Worm (Caenorhabditis elegans) whole organism, young adult: Measurements from ENCODE around the gene gpx-3.

Source experiments
- B0261.1 ChIP-seq: sonication (generic microtip); optimal IDR thresholded peaks from 2 replicates; lab custom pipeline; 2016; ENCODE audit warnings: mild to moderate bottlenecking, missing genetic modification characterization, moderate library complexity, missing compliant biosample characterization
- C17E4.6 ChIP-seq: fragments of 200-800 bp; sonication (Bioruptor generic); IDR thresholded peaks from 2 replicates; pipeline ENCODE4 v1.3.6; 2022; ENCODE audit warnings: missing genetic modification reagents, missing genetic modification characterization, missing compliant biosample characterization
- F55B11.4 ChIP-seq: sonication (generic microtip); optimal IDR thresholded peaks from 2 replicates; lab custom pipeline; 2016; ENCODE audit warnings: missing compliant biosample characterization, missing genetic modification characterization, borderline replicate concordance; ENCODE audit not compliant: insufficient read depth
- K11D2.4 ChIP-seq: fragments of 200-800 bp; sonication (Bioruptor generic); IDR thresholded peaks from 2 replicates; pipeline ENCODE4 v1.3.6; 2022; ENCODE audit warnings: missing genetic modification reagents, missing genetic modification characterization, missing compliant biosample characterization
- Y53F4B.3 ChIP-seq: fragments of 200-800 bp; sonication (Bioruptor generic); IDR thresholded peaks from 2 replicates; pipeline ENCODE4 v1.3.6; 2022; ENCODE audit warnings: missing genetic modification reagents, missing genetic modification characterization, missing compliant biosample characterization
- Y67H2A.10 ChIP-seq: fragments of 200-800 bp; sonication (Bioruptor generic); conservative IDR thresholded peaks from 2 replicates; pipeline ENCODE4 v1.3.6; 2022; ENCODE audit warnings: missing genetic modification reagents, missing genetic modification characterization, missing compliant biosample characterization
- Y79H2A.3 ChIP-seq: fragments of 200-800 bp; sonication (Bioruptor generic); conservative IDR thresholded peaks from 2 replicates; pipeline ENCODE4 v1.3.6; 2022; ENCODE audit warnings: missing genetic modification reagents, missing genetic modification characterization, missing compliant biosample characterization
- aptf-3 ChIP-seq: fragments of 200-800 bp; sonication (Bioruptor generic); IDR thresholded peaks from 2 replicates; pipeline ENCODE4 v1.3.6; 2022; ENCODE audit warnings: missing genetic modification characterization, missing compliant biosample characterization
- cebp-1 ChIP-seq, 2 experiments: fragments of 200-800 bp in 1 of 2; sonication (Bioruptor generic) in 1 of 2; sonication (generic microtip) in 1 of 2; IDR thresholded peaks in 1 of 2; optimal IDR thresholded peaks in 1 of 2; 2 replicates each; pipeline versions ENCODE4 v1.3.6 to Lab custom; 2017 to 2022; ENCODE audit warnings: missing compliant biosample characterization in 2 of 2, missing genetic modification characterization in 2 of 2, mild to moderate bottlenecking in 1 of 2, missing genetic modification reagents in 1 of 2, moderate library complexity in 1 of 2
- ceh-58 ChIP-seq: fragments of 200-800 bp; sonication (Bioruptor generic); IDR thresholded peaks from 2 replicates; pipeline ENCODE4 v1.3.6; 2022; ENCODE audit warnings: missing genetic modification characterization, missing compliant biosample characterization
- ceh-79 ChIP-seq: sonication (generic microtip); optimal IDR thresholded peaks from 2 replicates; lab custom pipeline; 2017; ENCODE audit warnings: mild to moderate bottlenecking, missing genetic modification characterization, missing compliant biosample characterization
- chd-7 ChIP-seq: sonication (generic microtip); optimal IDR thresholded peaks from 2 replicates; lab custom pipeline; 2016; ENCODE audit warnings: mild to moderate bottlenecking, missing genetic modification characterization, moderate library complexity, missing compliant biosample characterization
- dpff-1 ChIP-seq: sonication (generic microtip); optimal IDR thresholded peaks from 2 replicates; lab custom pipeline; 2017; ENCODE audit warnings: mild to moderate bottlenecking, missing genetic modification characterization, missing compliant biosample characterization
- ekl-4 ChIP-seq: fragments of 200-800 bp; sonication (Bioruptor generic); IDR thresholded peaks from 2 replicates; pipeline ENCODE4 v1.3.6; 2022; ENCODE audit warnings: missing genetic modification reagents, missing genetic modification characterization, missing compliant biosample characterization
- gei-17 ChIP-seq: fragments of 200-800 bp; sonication (Bioruptor generic); optimal IDR thresholded peaks from 2 replicates; lab custom pipeline; 2018; ENCODE audit warnings: mild to moderate bottlenecking, missing genetic modification characterization, missing compliant biosample characterization
- hlh-12 ChIP-seq: sonication (generic microtip); optimal IDR thresholded peaks from 2 replicates; lab custom pipeline; 2016; ENCODE audit warnings: missing genetic modification characterization, missing compliant biosample characterization
- hmg-1.2 ChIP-seq: fragments of 200-800 bp; sonication (Bioruptor generic); IDR thresholded peaks from 2 replicates; pipeline ENCODE4 v1.3.6; 2022; ENCODE audit warnings: missing genetic modification reagents, missing genetic modification characterization, missing compliant biosample characterization
- let-526 ChIP-seq: fragments of 200-800 bp; sonication (Bioruptor generic); IDR thresholded peaks from 2 replicates; pipeline ENCODE4 v1.3.6; 2022; ENCODE audit warnings: missing genetic modification reagents, missing genetic modification characterization, missing compliant biosample characterization
- lin-40 ChIP-seq: sonication (generic microtip); optimal IDR thresholded peaks from 2 replicates; lab custom pipeline; 2016; ENCODE audit warnings: missing genetic modification characterization, mild to moderate bottlenecking, missing compliant biosample characterization, missing genotype, missing genetic modification reagents
- lin-54 ChIP-seq: fragments of 200-800 bp; sonication (Bioruptor generic); optimal IDR thresholded peaks from 2 replicates; lab custom pipeline; 2018; ENCODE audit warnings: mild to moderate bottlenecking, missing genetic modification characterization, missing compliant biosample characterization
- lsy-27 ChIP-seq: sonication (generic microtip); optimal IDR thresholded peaks from 2 replicates; lab custom pipeline; 2017; ENCODE audit warnings: missing genetic modification characterization, mild to moderate bottlenecking, missing compliant biosample characterization, antibody characterized with exemption, missing genotype, borderline replicate concordance; ENCODE audit not compliant: insufficient read depth
- madf-10 ChIP-seq: sonication (generic microtip); optimal IDR thresholded peaks from 2 replicates; lab custom pipeline; 2016; ENCODE audit warnings: mild to moderate bottlenecking, missing genetic modification characterization, missing compliant biosample characterization
- madf-8 ChIP-seq: fragments of 200-800 bp; sonication (Bioruptor generic); conservative IDR thresholded peaks from 2 replicates; pipeline ENCODE4 v1.3.6; 2022; ENCODE audit warnings: missing genetic modification reagents, missing genetic modification characterization, missing compliant biosample characterization
- nhr-120 ChIP-seq: fragments of 200-800 bp; sonication (Bioruptor generic); IDR thresholded peaks from 2 replicates; pipeline ENCODE4 v1.3.6; 2022; ENCODE audit warnings: missing genetic modification characterization, missing compliant biosample characterization
- nhr-80 ChIP-seq: sonication (generic microtip); optimal IDR thresholded peaks from 2 replicates; lab custom pipeline; 2016; ENCODE audit warnings: missing genetic modification characterization, missing compliant biosample characterization
- rcor-1 ChIP-seq: fragments of 200-800 bp; sonication (Bioruptor generic); IDR thresholded peaks from 2 replicates; pipeline ENCODE4 v1.3.6; 2022; ENCODE audit warnings: missing genetic modification reagents, missing genetic modification characterization, missing compliant biosample characterization
- sdz-38 ChIP-seq: sonication (generic microtip); optimal IDR thresholded peaks from 2 replicates; lab custom pipeline; 2016; ENCODE audit warnings: missing genotype, missing genetic modification characterization, missing compliant biosample characterization
- sea-2 ChIP-seq: fragments of 200-800 bp; sonication (Bioruptor generic); IDR thresholded peaks from 2 replicates; pipeline ENCODE4 v1.3.6; 2022; ENCODE audit warnings: missing genetic modification characterization, missing compliant biosample characterization
- snpc-1.3 ChIP-seq: sonication (generic microtip); optimal IDR thresholded peaks from 2 replicates; lab custom pipeline; 2017; ENCODE audit warnings: missing genetic modification characterization, mild to moderate bottlenecking, missing compliant biosample characterization, antibody characterized with exemption, moderate library complexity, missing genotype, missing genetic modification reagents; ENCODE audit not compliant: insufficient read depth
- tlf-1 ChIP-seq: fragments of 200-800 bp; sonication (Bioruptor generic); optimal IDR thresholded peaks from 2 replicates; lab custom pipeline; 2018; ENCODE audit warnings: mild to moderate bottlenecking, missing genetic modification characterization, missing compliant biosample characterization
- unc-62 ChIP-seq: fragments of 150-350 bp; optimal IDR thresholded peaks from 2 replicates; lab custom pipeline; 2014; ENCODE audit warnings: missing biosample characterization, missing genetic modification reagents, missing genetic modification characterization

Gene gpx-3

ce11 chrX:9544405-9544804 lies 43.3 kb upstream of the gpx-3 start:
- TF ChIP-seq lin-54 (GFP tag; lab: Kevin White, UChicago): no peak
- TF ChIP-seq chd-7 (tag; lab: Kevin White, UChicago): no peak
- TF ChIP-seq C17E4.6 (GFP tag; lab: Robert Waterston, UW): no peak
- TF ChIP-seq tlf-1 (GFP tag; lab: Kevin White, UChicago): no peak
- no peak for TF ChIP-seq K11D2.4 (GFP tag; lab: Robert Waterston, UW)
- no peak for TF ChIP-seq Y53F4B.3 (GFP tag; lab: Robert Waterston, UW)
- no peak for TF ChIP-seq unc-62 (GFP tag; lab: Kevin White, UChicago)
- no peak for TF ChIP-seq Y67H2A.10
- TF ChIP-seq ceh-58 (GFP tag; lab: Robert Waterston, UW): no peak
- no peak for TF ChIP-seq aptf-3 (GFP tag; lab: Robert Waterston, UW)
- no peak for TF ChIP-seq sea-2 (GFP tag; lab: Robert Waterston, UW)
- no peak for TF ChIP-seq madf-10 (tag; lab: Kevin White, UChicago)
- TF ChIP-seq let-526: no peak

ce11 chrX:9546640-9547039 lies 41.1 kb upstream of the gpx-3 start:
- no peak for TF ChIP-seq rcor-1 (GFP tag; lab: Robert Waterston, UW)
- no peak for TF ChIP-seq hlh-12 (tag; lab: Kevin White, UChicago)
- TF ChIP-seq gei-17 (GFP tag; lab: Kevin White, UChicago): no peak
- no peak for TF ChIP-seq ceh-79 (tag; lab: Kevin White, UChicago)
- TF ChIP-seq B0261.1 (tag; lab: Kevin White, UChicago): no peak
- TF ChIP-seq lsy-27 (tag; lab: Kevin White, UChicago): no peak
- TF ChIP-seq snpc-1.3: no peak
- no peak for TF ChIP-seq Y53F4B.3 (GFP tag; lab: Robert Waterston, UW)
- no peak for TF ChIP-seq sdz-38 (tag; lab: Kevin White, UChicago)
- no peak for TF ChIP-seq madf-8
- no peak for TF ChIP-seq Y79H2A.3 (GFP tag; lab: Robert Waterston, UW)
- no peak for TF ChIP-seq dpff-1 (tag; lab: Kevin White, UChicago)
- no peak for TF ChIP-seq nhr-120 (GFP tag; lab: Robert Waterston, UW)

DNA sequence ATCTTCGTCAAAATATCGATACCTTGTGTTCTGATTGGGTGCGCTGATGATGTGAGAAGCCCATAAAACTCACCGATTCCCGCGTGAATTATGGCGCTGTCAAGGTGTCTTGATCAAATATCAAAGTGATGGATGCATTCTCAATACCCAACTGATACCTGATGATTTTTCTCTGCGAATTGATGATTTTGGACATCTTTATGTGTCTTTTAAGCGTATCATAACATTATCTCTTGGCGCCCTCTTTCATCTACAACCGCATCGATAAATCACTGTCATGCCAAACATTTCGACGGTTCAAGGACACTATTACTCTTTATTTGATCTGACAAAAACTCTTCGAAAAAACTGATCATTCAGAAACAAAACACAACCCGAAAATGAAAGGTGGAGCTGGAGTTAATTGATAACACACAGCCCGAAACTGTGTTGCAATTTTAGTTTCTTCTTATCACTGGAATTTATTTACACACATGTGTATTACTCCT lies 40.4 kb upstream of the gpx-3 start:
- peak; percentile 60 for TF ChIP-seq nhr-80 (tag; lab: Kevin White, UChicago)
- no peak for TF ChIP-seq hmg-1.2 (GFP tag; lab: Robert Waterston, UW)
- peak; percentile 9 for TF ChIP-seq lin-40 (tag; lab: Kevin White, UChicago)

DNA sequence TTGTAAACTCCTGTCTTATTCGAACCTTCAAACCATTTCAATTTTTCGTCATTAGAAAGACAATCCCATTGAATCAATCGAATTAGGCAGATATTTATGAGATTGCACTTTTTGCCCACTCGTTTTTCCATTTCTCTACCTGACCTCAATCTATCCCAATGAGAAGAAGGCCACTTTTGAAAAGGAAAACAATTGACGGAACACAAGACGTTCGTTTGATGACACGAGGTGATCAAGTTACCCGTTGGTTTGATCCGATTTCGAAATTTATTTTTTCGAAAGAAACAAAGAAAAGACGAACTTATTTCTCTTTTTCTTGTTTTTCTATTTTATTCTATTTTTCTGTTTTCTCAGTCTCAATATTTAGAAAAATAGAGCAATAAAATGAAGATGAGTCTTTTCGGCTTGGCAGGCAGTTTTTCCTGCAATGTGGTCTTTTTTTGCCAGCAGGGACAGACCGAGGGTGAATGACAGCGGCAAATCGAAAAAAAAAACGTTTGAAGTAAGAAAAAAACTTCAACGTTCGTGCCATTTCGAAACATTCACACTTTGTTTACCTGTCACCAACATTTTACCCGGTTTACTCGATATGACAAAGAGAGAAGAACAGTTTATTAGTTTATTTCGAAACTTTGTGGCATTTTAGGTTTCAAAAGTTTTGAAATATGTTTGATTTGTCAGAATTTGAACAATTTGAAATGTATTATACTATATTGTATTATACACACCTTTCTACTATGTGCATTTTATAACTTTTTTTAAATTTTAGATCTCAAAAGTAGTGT lies 39.5 kb upstream of the gpx-3 start:
- TF ChIP-seq ekl-4 (GFP tag; lab: Robert Waterston, UW): no peak
- TF ChIP-seq cebp-1 (GFP tag; IDR thresholded peaks at IDR 0.05; lab: Robert Waterston, UW): no peak
- peak; percentile 74 for TF ChIP-seq cebp-1 (tag; optimal IDR thresholded peaks at IDR 0.05; lab: Kevin White, UChicago)
- no peak for TF ChIP-seq F55B11.4
- TF ChIP-seq unc-62 (GFP tag; lab: Kevin White, UChicago): peak; percentile 59
